Fruit fly (Drosophila melanogaster) whole organism, larva: ENCODE data around the gene CG32452.

ENCODE experiments used
- noc ChIP-seq: fragments of 200-800 bp; sonication (Bioruptor generic); optimal IDR thresholded peaks from 3 replicates; lab custom pipeline; 2019; ENCODE audit warnings: missing biosample characterization, mild to moderate bottlenecking, missing genetic modification characterization, moderate library complexity

The CG32452 gene

DNA sequence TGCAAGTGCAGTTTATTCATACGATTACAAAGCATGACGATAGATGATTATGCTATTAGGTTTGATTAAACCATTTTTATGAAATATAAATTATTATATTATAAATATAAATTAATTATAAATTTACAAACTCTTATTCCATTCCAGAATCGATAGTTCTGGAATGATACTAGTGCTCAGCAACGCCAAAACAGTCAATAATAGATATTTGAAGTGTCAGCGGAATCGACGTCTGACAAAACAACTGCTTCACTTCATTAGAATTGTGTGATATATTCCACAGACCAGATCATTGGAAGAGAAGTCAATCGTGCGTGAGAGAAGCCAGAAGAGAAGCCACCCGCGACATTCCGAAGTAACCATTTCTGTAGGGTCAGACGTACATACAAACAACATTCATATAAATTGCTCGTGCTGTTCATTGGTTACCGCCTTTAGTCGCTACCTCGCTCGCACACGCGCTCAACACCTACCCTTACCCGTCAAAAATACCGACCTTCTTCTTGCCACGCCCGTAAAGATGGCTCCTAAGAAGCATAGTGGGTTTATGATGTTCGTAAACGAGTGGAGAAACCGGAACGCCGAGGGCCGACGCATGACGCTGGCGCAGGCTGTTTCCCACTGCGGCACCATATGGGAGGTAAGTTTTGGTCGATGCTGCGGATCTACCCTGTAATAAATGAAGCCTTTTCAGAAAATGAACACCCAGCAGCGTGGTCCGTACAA is 6.7 kb downstream of the CG32452 start:
- TF ChIP-seq noc (tag; lab: Kevin White, UChicago) = no peak

DNA sequence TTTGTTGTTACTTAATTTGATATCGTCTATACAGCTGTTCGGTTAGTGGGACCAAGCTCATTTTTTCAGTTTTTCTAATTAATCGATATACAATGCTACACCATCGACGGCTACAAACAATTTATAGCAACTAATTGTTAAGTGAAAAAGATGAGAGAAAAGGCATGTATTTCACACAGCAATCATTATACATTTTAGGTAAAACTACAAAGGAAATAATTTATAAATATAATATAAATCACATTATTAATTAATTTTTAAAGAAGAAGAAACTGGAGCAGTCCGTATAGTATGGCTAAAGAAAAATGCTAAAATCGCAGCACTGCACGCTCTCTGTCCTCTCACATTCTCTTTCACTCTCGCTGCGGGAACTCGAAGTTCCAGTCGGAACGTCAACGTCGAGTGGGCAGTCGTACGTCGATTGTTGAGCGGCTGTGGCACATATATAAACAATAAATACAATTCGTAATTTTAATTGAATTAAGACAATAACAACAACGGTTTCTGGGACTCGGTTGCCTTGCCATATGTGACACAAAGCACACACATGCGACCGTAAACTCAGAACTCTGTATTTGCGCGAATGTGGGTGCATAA is 10.3 kb downstream of the CG32452 start, which contains the start of the genes CG14450 and CG11367:
TSS of gene CG14450 (minus strand) at position 51 of the 597 bp plus-strand sequence.
TSS of gene CG11367 (plus strand) at position 373 of the 597 bp plus-strand sequence.
- no peak for TF ChIP-seq noc (tag; lab: Kevin White, UChicago)

DNA sequence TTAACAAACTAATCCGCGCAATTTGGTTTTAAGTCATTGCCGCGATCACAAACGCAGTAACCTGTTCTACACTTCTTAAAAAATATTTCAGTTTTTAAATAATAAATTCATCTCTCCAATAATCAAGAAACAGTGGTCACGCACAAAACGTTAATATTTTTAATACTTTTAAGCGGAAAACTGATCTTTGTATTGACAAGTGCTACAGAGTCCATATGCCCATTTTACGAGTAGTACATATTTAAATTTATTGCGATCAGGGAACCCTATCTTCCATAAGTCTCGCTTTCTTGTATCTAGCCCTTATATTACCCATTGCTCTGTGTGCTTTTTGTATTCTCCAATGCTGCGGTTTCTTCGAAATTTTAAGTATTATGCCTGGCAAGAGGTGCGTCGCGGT is 11.9 kb downstream of the CG32452 start, which contains the start of gene CG32454:
TSS of gene CG32454 (plus strand) at position 301 of the 400 bp plus-strand sequence.
- no peak for TF ChIP-seq noc (tag; lab: Kevin White, UChicago)

DNA sequence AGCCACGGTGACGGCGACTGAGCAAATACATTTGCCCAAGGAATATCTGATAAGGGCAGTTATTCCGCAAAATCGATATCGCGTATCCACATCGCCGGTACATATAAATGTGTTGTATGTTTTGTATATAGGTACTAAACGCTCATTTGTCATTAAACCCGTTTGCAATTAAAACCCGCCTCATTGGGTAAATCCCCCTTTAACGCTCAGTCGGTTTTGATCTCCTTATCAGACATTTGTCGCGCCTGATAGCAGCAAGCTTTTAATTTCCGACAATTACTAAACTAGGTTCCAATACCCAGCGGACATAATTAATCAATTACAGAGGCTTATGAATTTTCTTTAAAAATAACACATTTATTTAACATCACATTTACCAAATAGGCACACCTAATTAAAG is 13.9 kb downstream of the CG32452 start:
- TF ChIP-seq noc (tag; lab: Kevin White, UChicago) = no peak

DNA sequence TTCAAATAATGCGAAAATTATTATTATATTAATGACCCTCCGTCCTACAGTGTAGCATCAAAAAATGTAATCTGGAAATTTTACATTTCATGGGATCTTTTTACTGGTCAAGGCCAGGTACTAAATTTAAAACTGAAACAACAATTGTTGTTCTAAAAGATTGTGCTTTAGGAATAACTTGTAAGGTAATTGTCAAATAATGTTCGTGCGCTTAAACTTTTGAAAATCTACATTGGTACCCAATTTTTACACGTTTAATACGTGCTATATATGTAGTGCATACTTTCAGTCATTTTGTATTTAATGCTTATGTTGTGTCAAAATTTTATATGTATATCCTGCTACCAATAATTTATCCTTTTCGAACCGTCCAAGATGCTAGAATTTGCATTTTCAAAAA is 16.1 kb downstream of the CG32452 start:
- TF ChIP-seq noc (tag; lab: Kevin White, UChicago) = no peak

DNA sequence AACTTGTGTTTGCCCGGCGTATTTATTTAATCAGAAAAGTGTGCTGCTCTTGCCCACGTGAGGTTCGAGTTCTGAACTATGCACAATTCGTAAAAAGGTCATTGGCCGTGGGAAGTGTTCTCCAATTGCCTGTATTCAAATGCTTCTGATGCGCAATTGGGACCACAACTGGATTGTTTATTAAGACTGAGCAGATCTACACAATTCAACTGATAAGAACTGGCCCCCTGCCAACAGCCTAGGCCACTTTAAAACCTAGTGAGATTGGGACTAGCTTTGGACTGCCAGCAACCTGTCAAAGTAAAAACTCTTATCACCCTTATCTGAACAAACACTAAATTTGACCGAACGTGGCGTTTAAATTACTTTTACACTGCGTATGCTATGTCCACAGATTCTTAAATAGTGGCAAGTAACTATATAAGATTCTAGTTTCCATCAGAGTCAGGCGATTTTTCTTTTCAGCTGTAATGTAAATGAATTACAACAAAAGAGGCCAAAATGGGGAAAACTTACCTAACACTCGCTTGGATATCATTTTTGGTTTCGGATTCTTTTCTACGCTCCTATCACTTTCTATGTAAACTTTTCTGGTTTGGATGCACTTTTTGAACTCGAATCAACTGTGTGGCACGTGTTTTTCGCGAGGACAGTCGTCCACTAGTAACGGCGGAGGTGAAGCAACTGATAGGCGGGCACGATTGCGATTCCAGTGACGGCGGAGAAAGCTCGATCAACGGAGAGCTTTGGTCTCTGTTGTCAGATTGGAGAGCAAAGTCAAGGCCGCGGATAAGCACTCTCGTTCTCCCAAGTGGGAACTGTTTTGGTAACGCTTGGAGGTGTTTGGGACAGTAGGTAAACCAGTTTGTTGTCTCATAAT is 20.4 kb downstream of the CG32452 start, which contains the start of gene CG11241:
TSS of gene CG11241 (minus strand) at position 689 of the 880 bp plus-strand sequence.
- peak; percentile 28 for TF ChIP-seq noc (tag; lab: Kevin White, UChicago)

DNA sequence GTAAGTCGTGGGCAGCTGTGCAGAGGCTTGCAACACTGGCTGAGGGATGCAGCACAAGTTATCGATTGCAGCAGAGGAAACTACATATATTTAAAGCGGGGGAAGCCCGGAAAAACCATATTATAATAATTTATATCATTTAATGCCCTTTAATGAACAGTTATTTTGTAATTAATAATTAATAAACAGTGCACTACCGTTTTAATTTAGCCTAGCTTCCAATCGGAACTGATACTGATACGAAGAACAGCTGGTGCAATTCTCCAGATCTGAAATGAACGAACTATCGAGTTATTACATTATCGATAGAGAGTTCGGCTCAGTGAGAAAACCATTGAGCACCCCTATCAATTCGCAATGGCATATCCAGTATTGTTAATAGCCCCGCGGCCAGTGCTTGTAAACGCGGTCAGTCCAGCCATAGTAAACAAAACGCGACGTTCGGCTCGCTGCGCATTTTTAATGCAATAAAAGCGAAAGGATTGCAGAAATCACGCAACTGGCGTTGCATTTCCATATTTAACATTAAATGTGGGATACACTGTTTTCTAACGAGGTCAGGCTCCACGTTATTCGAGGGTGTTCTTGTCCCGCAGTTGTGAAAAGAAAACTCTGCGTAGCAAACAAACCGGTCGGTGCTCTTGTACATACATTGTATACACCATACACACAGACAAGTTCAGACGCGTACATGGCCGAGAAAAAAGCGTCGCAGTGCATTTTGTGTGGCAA is 24.0 kb downstream of the CG32452 start, which contains the start of gene CG7369:
TSS of gene CG7369 (plus strand) at position 405 of the 732 bp plus-strand sequence.
- TF ChIP-seq noc (tag; lab: Kevin White, UChicago) = peak; percentile 91

DNA sequence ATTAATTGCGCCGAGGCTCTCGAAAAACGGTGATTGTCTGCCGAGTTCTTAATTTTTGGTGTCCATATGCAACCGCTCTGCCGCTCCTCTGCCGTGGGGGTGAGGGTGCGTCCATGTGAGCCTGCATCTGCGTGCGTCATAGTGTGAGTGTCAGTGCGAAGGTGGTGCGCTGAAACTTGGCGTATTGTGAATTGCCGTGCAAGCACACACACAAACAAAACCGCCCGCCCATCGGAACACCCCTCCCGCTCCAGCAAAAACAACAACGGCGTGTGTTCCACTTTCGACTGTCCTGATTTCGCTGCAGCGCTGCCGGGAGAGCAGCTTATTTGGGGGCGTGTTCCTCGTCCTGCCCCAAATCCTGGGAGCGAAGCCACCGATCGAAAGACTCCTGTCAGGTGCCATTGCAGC is 24.6 kb downstream of the CG32452 start:
- no peak for TF ChIP-seq noc (tag; lab: Kevin White, UChicago)

DNA sequence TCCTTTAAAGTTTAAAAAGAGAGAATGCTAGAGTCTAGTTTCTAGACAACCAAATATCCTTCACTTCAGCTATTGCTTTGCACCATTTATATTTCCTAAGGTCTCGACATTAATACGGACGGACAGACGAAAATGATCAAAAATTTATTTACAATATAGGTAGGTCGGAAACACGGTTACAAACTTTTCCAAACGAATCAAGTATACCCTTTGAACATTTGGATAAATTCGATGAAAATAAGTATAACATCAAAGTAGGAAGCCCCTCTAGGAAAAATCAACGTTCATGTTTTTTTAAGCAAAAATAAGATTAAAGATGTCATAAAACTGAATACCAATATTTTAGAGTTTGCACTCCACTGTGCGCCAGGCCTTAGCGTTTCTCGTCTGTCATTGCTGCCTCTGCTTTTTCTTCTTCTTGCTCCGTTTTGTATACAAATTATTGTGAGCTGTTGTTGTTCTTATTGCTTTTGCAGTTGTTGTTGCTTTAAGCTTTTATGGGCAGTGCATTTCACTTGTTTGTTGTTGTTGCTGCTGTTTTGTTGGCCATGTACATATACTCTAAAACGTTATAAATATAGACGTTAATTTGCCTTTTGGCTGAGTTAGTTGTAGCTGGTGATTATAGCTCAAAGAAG is 25.5 kb downstream of the CG32452 start:
- no peak for TF ChIP-seq noc (tag; lab: Kevin White, UChicago)

DNA sequence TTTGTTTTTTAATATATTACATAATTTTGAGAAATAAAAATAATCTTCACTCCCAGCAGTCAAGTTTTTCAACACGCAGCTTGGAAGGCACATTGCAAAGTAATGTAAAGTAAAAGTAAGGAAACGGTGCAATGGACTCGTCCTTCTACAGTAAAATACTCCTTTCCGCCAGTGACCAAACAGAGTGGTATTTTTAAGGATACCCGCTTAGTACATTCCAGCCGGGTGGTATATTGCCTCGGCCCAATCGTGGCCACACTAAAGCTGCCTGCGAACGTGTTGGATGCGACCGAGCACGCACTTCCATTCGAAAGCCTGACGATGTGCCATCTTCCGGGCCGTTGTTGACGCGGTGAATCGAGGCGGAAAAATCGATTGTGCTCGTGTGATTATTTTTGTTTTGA is 31.6 kb downstream of the CG32452 start, which contains the start of gene SPoCk:
TSS of gene SPoCk (plus strand) at position 298 of the 404 bp plus-strand sequence.
- no peak for TF ChIP-seq noc (tag; lab: Kevin White, UChicago)

DNA sequence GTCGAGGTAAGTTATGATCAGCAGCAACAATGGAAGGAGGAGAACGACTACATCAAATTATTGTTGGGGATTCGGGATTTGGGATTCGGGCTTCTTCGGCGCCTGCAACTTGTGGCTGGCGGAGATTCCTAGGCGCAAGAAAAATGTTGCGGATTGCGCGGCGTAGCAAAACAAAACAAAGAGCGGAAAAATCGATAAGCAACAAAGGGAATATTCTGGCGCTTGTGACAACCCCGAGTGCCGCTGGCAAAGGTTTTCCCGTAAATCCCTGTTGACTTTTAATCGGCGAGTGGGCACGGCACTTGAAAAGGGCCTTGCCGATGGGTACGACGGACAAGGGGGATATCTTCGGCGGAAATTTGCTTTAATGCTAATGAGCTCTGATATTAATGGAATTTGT is 32.5 kb downstream of the CG32452 start:
- no peak for TF ChIP-seq noc (tag; lab: Kevin White, UChicago)
